Worm (Caenorhabditis elegans): ENCODE data around the gene C31B8.16.

DNA sequence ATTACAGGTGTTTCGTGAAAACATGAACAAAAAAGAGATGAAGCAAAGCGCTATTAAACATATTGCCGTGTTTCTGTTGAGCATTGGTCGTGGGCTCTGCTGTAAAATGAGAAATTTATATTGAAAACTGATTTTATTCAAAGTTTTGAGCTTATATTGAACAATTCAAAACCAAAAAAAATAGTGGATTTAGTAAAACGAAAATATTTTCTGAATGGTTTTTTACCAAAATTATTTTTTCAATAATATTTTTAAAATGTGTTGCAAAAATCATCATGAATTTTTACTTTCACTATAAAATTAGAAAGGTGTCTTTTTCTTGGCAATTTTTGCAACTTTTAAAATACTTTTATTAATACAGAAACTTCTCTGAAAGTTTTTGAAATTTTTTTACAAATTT, 26.6 kb upstream of the C31B8.16 start, which contains the start of gene C31B8.7:
- no peak for TF ChIP-seq fkh-6 (tag; optimal IDR thresholded peaks at IDR 0.05)
- no peak for TF ChIP-seq tbx-2 (tag; optimal IDR thresholded peaks at IDR 0.05)
- TF ChIP-seq gmeb-2 (tag; optimal IDR thresholded peaks at IDR 0.05) = no peak
- TF ChIP-seq fax-1 (tag; optimal IDR thresholded peaks at IDR 0.05) = no peak
- TF ChIP-seq hlh-30 (tag; optimal IDR thresholded peaks at IDR 0.05; ENCODE audit: insufficient read depth) = no peak
- TF ChIP-seq pqm-1 (tag; optimal IDR thresholded peaks at IDR 0.05) = no peak
